Worm (Caenorhabditis elegans) whole organism, L3 larva: ENCODE results near the gene Y62F5A.12.

ENCODE experiments used
- ZK546.5 ChIP-seq: sonication (generic microtip); optimal IDR thresholded peaks from 2 replicates; lab custom pipeline; 2017; ENCODE audit warnings: missing biosample characterization, missing genetic modification characterization
- aly-2 ChIP-seq: fragments of 150-350 bp; optimal IDR thresholded peaks from 2 replicates; lab custom pipeline; 2014; ENCODE audit warnings: missing biosample characterization, missing genetic modification characterization
- ceh-28 ChIP-seq: fragments of 150-350 bp; optimal IDR thresholded peaks from 2 replicates; lab custom pipeline; 2014; ENCODE audit warnings: missing biosample characterization, missing genetic modification reagents, missing genetic modification characterization
- ceh-82 ChIP-seq: fragments of 150-350 bp; optimal IDR thresholded peaks from 2 replicates; lab custom pipeline; 2014; ENCODE audit warnings: missing biosample characterization, missing genetic modification characterization
- ceh-9 ChIP-seq: sonication (generic microtip); optimal IDR thresholded peaks from 2 replicates; lab custom pipeline; 2018; ENCODE audit warnings: missing biosample characterization, missing genetic modification characterization
- daf-12 ChIP-seq: fragments of 150-350 bp; optimal IDR thresholded peaks from 2 replicates; lab custom pipeline; 2014; ENCODE audit warnings: missing biosample characterization, missing genetic modification reagents, missing genetic modification characterization
- egl-27 ChIP-seq: sonication (generic microtip); optimal IDR thresholded peaks from 4 replicates; lab custom pipeline; 2017; ENCODE audit warnings: missing biosample characterization, missing genetic modification reagents, missing genetic modification characterization
- egl-5 ChIP-seq: fragments of 150-350 bp; optimal IDR thresholded peaks from 2 replicates; lab custom pipeline; 2017; ENCODE audit warnings: missing biosample characterization, missing genetic modification reagents, missing genetic modification characterization, inconsistent platforms
- elt-1 ChIP-seq: fragments of 150-350 bp; optimal IDR thresholded peaks from 2 replicates; lab custom pipeline; 2014; ENCODE audit warnings: missing biosample characterization, missing genetic modification characterization
- elt-2 ChIP-seq: sonication (generic microtip); optimal IDR thresholded peaks from 2 replicates; lab custom pipeline; 2016; ENCODE audit warnings: missing genetic modification reagents, mild to moderate bottlenecking, missing genetic modification characterization, missing compliant biosample characterization
- elt-3 ChIP-seq, 3 experiments: fragments of 150-350 bp in 1 of 3; sonication (generic microtip) in 2 of 3; optimal IDR thresholded peaks; 2 replicates in 2 of 3; 4 replicates in 1 of 3; lab custom pipeline; 2014 to 2017; ENCODE audit warnings: missing biosample characterization in 3 of 3, missing genetic modification characterization in 3 of 3
- eor-1 ChIP-seq, 2 experiments: fragments of 150-350 bp; optimal IDR thresholded peaks; 2 replicates each; lab custom pipeline; 2014 to 2018; ENCODE audit warnings: missing biosample characterization in 2 of 2, missing genetic modification characterization in 2 of 2
- fkh-10 ChIP-seq: sonication (generic microtip); optimal IDR thresholded peaks from 2 replicates; lab custom pipeline; 2017; ENCODE audit warnings: missing biosample characterization, missing genetic modification reagents, missing genetic modification characterization
- jun-1 ChIP-seq: fragments of 150-350 bp; optimal IDR thresholded peaks from 2 replicates; lab custom pipeline; 2014; ENCODE audit warnings: missing biosample characterization, missing genetic modification reagents, missing genetic modification characterization
- lin-15B ChIP-seq: fragments of 150-350 bp; optimal IDR thresholded peaks from 2 replicates; lab custom pipeline; 2014; ENCODE audit warnings: missing biosample characterization, missing genetic modification characterization
- lin-39 ChIP-seq: fragments of 150-350 bp; optimal IDR thresholded peaks from 2 replicates; lab custom pipeline; 2018; ENCODE audit warnings: missing biosample characterization, missing genetic modification reagents, missing genetic modification characterization
- lsy-12 ChIP-seq: sonication (generic microtip); optimal IDR thresholded peaks from 2 replicates; lab custom pipeline; 2016; ENCODE audit warnings: mild to moderate bottlenecking, missing genetic modification characterization, missing compliant biosample characterization
- mml-1 ChIP-seq: fragments of 150-350 bp; sonication (generic microtip); optimal IDR thresholded peaks from 3 replicates; lab custom pipeline; 2014; ENCODE audit warnings: missing biosample characterization, missing genetic modification characterization
- nfya-1 ChIP-seq: sonication (generic microtip); optimal IDR thresholded peaks from 2 replicates; lab custom pipeline; 2017; ENCODE audit warnings: missing genetic modification characterization, mild to moderate bottlenecking, missing compliant biosample characterization, antibody characterized with exemption, moderate library complexity; ENCODE audit not compliant: insufficient read depth
- nhr-11 ChIP-seq: fragments of 150-350 bp; optimal IDR thresholded peaks from 2 replicates; lab custom pipeline; 2014; ENCODE audit warnings: missing biosample characterization, missing genetic modification characterization
- nhr-23 ChIP-seq: fragments of 150-350 bp; optimal IDR thresholded peaks from 2 replicates; lab custom pipeline; 2014; ENCODE audit warnings: missing biosample characterization, missing genetic modification reagents, missing genetic modification characterization
- nhr-237 ChIP-seq: fragments of 150-350 bp; optimal IDR thresholded peaks from 2 replicates; lab custom pipeline; 2014; ENCODE audit warnings: missing biosample characterization, missing genetic modification characterization
- nhr-25 ChIP-seq: sonication (generic microtip); optimal IDR thresholded peaks from 2 replicates; lab custom pipeline; 2017; ENCODE audit warnings: missing biosample characterization, missing genetic modification characterization
- nhr-28 ChIP-seq: fragments of 150-350 bp; optimal IDR thresholded peaks from 2 replicates; lab custom pipeline; 2014; ENCODE audit warnings: missing biosample characterization, missing genetic modification characterization
- nhr-43 ChIP-seq: sonication (generic microtip); optimal IDR thresholded peaks from 2 replicates; lab custom pipeline; 2016; ENCODE audit warnings: mild to moderate bottlenecking, missing genetic modification characterization, missing compliant biosample characterization; ENCODE audit not compliant: poor library complexity, severe bottlenecking
- nhr-67 ChIP-seq: fragments of 150-350 bp; optimal IDR thresholded peaks from 2 replicates; lab custom pipeline; 2014; ENCODE audit warnings: missing biosample characterization, missing genetic modification characterization
- nhr-76 ChIP-seq: fragments of 150-350 bp; sonication (generic microtip); optimal IDR thresholded peaks from 5 replicates; lab custom pipeline; 2014; ENCODE audit warnings: missing biosample characterization, missing genetic modification characterization
- nhr-77 ChIP-seq: fragments of 150-350 bp; optimal IDR thresholded peaks from 2 replicates; lab custom pipeline; 2014; ENCODE audit warnings: missing biosample characterization, missing genetic modification characterization
- pqm-1 ChIP-seq: fragments of 150-350 bp; optimal IDR thresholded peaks from 2 replicates; lab custom pipeline; 2017; ENCODE audit warnings: missing biosample characterization, missing genetic modification characterization, inconsistent platforms
- sea-2 ChIP-seq: fragments of 150-350 bp; sonication (generic microtip); optimal IDR thresholded peaks from 4 replicates; lab custom pipeline; 2014; ENCODE audit warnings: missing biosample characterization, missing genetic modification reagents, missing genetic modification characterization
- skn-1 ChIP-seq: fragments of 150-350 bp; optimal IDR thresholded peaks from 2 replicates; lab custom pipeline; 2014; ENCODE audit warnings: missing biosample characterization, missing genetic modification characterization
- snpc-4 ChIP-seq: fragments of 150-350 bp; optimal IDR thresholded peaks from 2 replicates; lab custom pipeline; 2014; ENCODE audit warnings: missing biosample characterization, missing genetic modification characterization
- tbx-2 ChIP-seq: sonication (generic microtip); optimal IDR thresholded peaks from 2 replicates; lab custom pipeline; 2016; ENCODE audit warnings: mild to moderate bottlenecking, missing genetic modification characterization, missing compliant biosample characterization
- unc-39 ChIP-seq: sonication (generic microtip); optimal IDR thresholded peaks from 4 replicates; lab custom pipeline; 2017; ENCODE audit warnings: missing biosample characterization, missing genetic modification characterization
- unc-62 ChIP-seq: fragments of 150-350 bp; sonication (generic microtip); optimal IDR thresholded peaks from 4 replicates; lab custom pipeline; 2014; ENCODE audit warnings: missing biosample characterization, missing genetic modification reagents, missing genetic modification characterization
- ztf-11 ChIP-seq: fragments of 150-350 bp; optimal IDR thresholded peaks from 2 replicates; lab custom pipeline; 2014; ENCODE audit warnings: missing biosample characterization, missing genetic modification characterization
- ztf-4 ChIP-seq: fragments of 150-350 bp; optimal IDR thresholded peaks from 2 replicates; lab custom pipeline; 2014; ENCODE audit warnings: missing biosample characterization, missing genetic modification characterization

Gene Y62F5A.12

ce11 chrII:11501956-11502355 is 32.3 kb downstream of the Y62F5A.12 start:
- no peak for TF ChIP-seq unc-39 (tag; lab: Kevin White, UChicago)
- no peak for TF ChIP-seq lsy-12 (tag; lab: Kevin White, UChicago)
- no peak for TF ChIP-seq nhr-28 (tag; lab: Kevin White, UChicago)
- TF ChIP-seq nhr-25 (tag; lab: Kevin White, UChicago) = peak; percentile 60
- no peak for TF ChIP-seq skn-1 (tag; lab: Kevin White, UChicago)
- no peak for TF ChIP-seq ceh-28 (tag; lab: Kevin White, UChicago)
- TF ChIP-seq sea-2 (GFP tag; lab: Kevin White, UChicago) = no peak
- TF ChIP-seq nhr-43 = peak; percentile 81
- TF ChIP-seq lin-39 (tag; lab: Kevin White, UChicago) = no peak
- TF ChIP-seq tbx-2 (tag; lab: Kevin White, UChicago) = peak; percentile 39
- TF ChIP-seq unc-62 = no peak
- no peak for TF ChIP-seq elt-1 (tag; lab: Kevin White, UChicago)
- no peak for TF ChIP-seq nhr-11
- TF ChIP-seq lin-15B (tag; lab: Kevin White, UChicago) = no peak
- peak; percentile 49 for TF ChIP-seq nhr-23 (tag; lab: Kevin White, UChicago)
- TF ChIP-seq ztf-11 = no peak
- TF ChIP-seq nfya-1 = no peak
- no peak for TF ChIP-seq jun-1 (tag; lab: Kevin White, UChicago)
- no peak for TF ChIP-seq mml-1 (tag; lab: Kevin White, UChicago)
- no peak for TF ChIP-seq nhr-76 (tag; lab: Kevin White, UChicago)
- no peak for TF ChIP-seq ceh-9 (tag; lab: Kevin White, UChicago)
- TF ChIP-seq elt-3 (tag; optimal IDR thresholded peaks at IDR 0.05; lab: Kevin White, UChicago) = peak; percentile 98 to 100 (median 100)
- no peak for TF ChIP-seq egl-5 (tag; lab: Kevin White, UChicago)
- no peak for TF ChIP-seq nhr-67
- no peak for TF ChIP-seq nhr-237 (tag; lab: Kevin White, UChicago)
- TF ChIP-seq ztf-4 (tag; lab: Kevin White, UChicago) = no peak

ce11 chrII:11500198-11500597 is 34.1 kb downstream of the Y62F5A.12 start, which contains the start of gene B0334.20:
Gene B0334.20 (minus strand): TSS chrII:11500459.
- no peak for TF ChIP-seq nhr-23 (tag; lab: Kevin White, UChicago)
- TF ChIP-seq elt-2 = peak; percentile 44
- TF ChIP-seq, all 47 proteins: peak for 1

ce11 chrII:11497365-11497764 is 36.9 kb downstream of the Y62F5A.12 start, which contains the start of gene B0334.5:
Gene B0334.5 (plus strand): TSS chrII:11497665.
- TF ChIP-seq daf-12 (tag; lab: Kevin White, UChicago) = no peak
- no peak for TF ChIP-seq lin-15B (tag; lab: Kevin White, UChicago)
- TF ChIP-seq snpc-4 (tag; lab: Kevin White, UChicago) = no peak
- no peak for TF ChIP-seq egl-27 (tag; lab: Kevin White, UChicago)
- TF ChIP-seq pqm-1 (tag; lab: Kevin White, UChicago) = no peak
- TF ChIP-seq nhr-67 = no peak
- no peak for TF ChIP-seq ceh-82 (tag; lab: Kevin White, UChicago)
- TF ChIP-seq aly-2 (tag; lab: Kevin White, UChicago) = no peak
- TF ChIP-seq, all 47 proteins: peak for 0

ce11 chrII:11496767-11497166 is 37.5 kb downstream of the Y62F5A.12 start, which contains the start of gene emc-5:
Gene emc-5 (plus strand): TSS chrII:11496780.
- TF ChIP-seq nhr-67 (no peak), eor-1 (tag; optimal IDR thresholded peaks at IDR 0.05; lab: Kevin White, UChicago) (no peak), egl-5 (tag; lab: Kevin White, UChicago) (no peak), nhr-77 (tag; lab: Kevin White, UChicago) (no peak), nfya-1 (peak; percentile 21), lin-39 (tag; lab: Kevin White, UChicago) (peak; percentile 69), fkh-10 (GFP tag; lab: Kevin White, UChicago) (no peak), aly-2 (tag; lab: Kevin White, UChicago) (no peak), elt-2 (no peak), pqm-1 (tag; lab: Kevin White, UChicago) (no peak), unc-62 (no peak), ZK546.5 (tag; lab: Kevin White, UChicago) (no peak)
- TF ChIP-seq, all 47 proteins: peak for 2
